Worm (Caenorhabditis elegans) whole organism, L3 larva: ENCODE measurements around the gene sym-3.

ENCODE experiments used
- R02D3.7 ChIP-seq: fragments of 150-350 bp; optimal IDR thresholded peaks from 2 replicates; lab custom pipeline; 2014; ENCODE audit warnings: missing biosample characterization, missing genetic modification characterization
- ZK546.5 ChIP-seq: sonication (generic microtip); optimal IDR thresholded peaks from 2 replicates; lab custom pipeline; 2017; ENCODE audit warnings: missing biosample characterization, missing genetic modification characterization
- aly-2 ChIP-seq: fragments of 150-350 bp; optimal IDR thresholded peaks from 2 replicates; lab custom pipeline; 2014; ENCODE audit warnings: missing biosample characterization, missing genetic modification characterization
- ama-1 ChIP-seq: fragments of 150-350 bp; optimal IDR thresholded peaks from 2 replicates; lab custom pipeline; 2018
- ceh-16 ChIP-seq: sonication (generic microtip); optimal IDR thresholded peaks from 2 replicates; lab custom pipeline; 2017; ENCODE audit warnings: missing biosample characterization, missing genetic modification characterization
- ceh-28 ChIP-seq: fragments of 150-350 bp; optimal IDR thresholded peaks from 2 replicates; lab custom pipeline; 2014; ENCODE audit warnings: missing biosample characterization, missing genetic modification reagents, missing genetic modification characterization
- ceh-82 ChIP-seq: fragments of 150-350 bp; optimal IDR thresholded peaks from 2 replicates; lab custom pipeline; 2014; ENCODE audit warnings: missing biosample characterization, missing genetic modification characterization
- ceh-9 ChIP-seq: sonication (generic microtip); optimal IDR thresholded peaks from 2 replicates; lab custom pipeline; 2018; ENCODE audit warnings: missing biosample characterization, missing genetic modification characterization
- daf-12 ChIP-seq: fragments of 150-350 bp; optimal IDR thresholded peaks from 2 replicates; lab custom pipeline; 2014; ENCODE audit warnings: missing biosample characterization, missing genetic modification reagents, missing genetic modification characterization
- egl-27 ChIP-seq: sonication (generic microtip); optimal IDR thresholded peaks from 4 replicates; lab custom pipeline; 2017; ENCODE audit warnings: missing biosample characterization, missing genetic modification reagents, missing genetic modification characterization
- egl-5 ChIP-seq: fragments of 150-350 bp; optimal IDR thresholded peaks from 2 replicates; lab custom pipeline; 2017; ENCODE audit warnings: missing biosample characterization, missing genetic modification reagents, missing genetic modification characterization, inconsistent platforms
- elt-1 ChIP-seq: fragments of 150-350 bp; optimal IDR thresholded peaks from 2 replicates; lab custom pipeline; 2014; ENCODE audit warnings: missing biosample characterization, missing genetic modification characterization
- elt-2 ChIP-seq: sonication (generic microtip); optimal IDR thresholded peaks from 2 replicates; lab custom pipeline; 2016; ENCODE audit warnings: missing genetic modification reagents, mild to moderate bottlenecking, missing genetic modification characterization, missing compliant biosample characterization
- elt-3 ChIP-seq, 3 experiments: fragments of 150-350 bp in 1 of 3; sonication (generic microtip) in 2 of 3; optimal IDR thresholded peaks; 2 replicates in 2 of 3; 4 replicates in 1 of 3; lab custom pipeline; 2014 to 2017; ENCODE audit warnings: missing biosample characterization in 3 of 3, missing genetic modification characterization in 3 of 3
- eor-1 ChIP-seq, 2 experiments: fragments of 150-350 bp; optimal IDR thresholded peaks; 2 replicates each; lab custom pipeline; 2014 to 2018; ENCODE audit warnings: missing biosample characterization in 2 of 2, missing genetic modification characterization in 2 of 2
- fkh-10 ChIP-seq: sonication (generic microtip); optimal IDR thresholded peaks from 2 replicates; lab custom pipeline; 2017; ENCODE audit warnings: missing biosample characterization, missing genetic modification reagents, missing genetic modification characterization
- fkh-2 ChIP-seq: fragments of 150-350 bp; optimal IDR thresholded peaks from 2 replicates; lab custom pipeline; 2014; ENCODE audit warnings: missing biosample characterization, missing genetic modification reagents, missing genetic modification characterization
- fos-1 ChIP-seq: fragments of 150-350 bp; optimal IDR thresholded peaks from 2 replicates; lab custom pipeline; 2014; ENCODE audit warnings: missing biosample characterization, missing genetic modification characterization
- hmg-11 ChIP-seq: sonication (generic microtip); optimal IDR thresholded peaks from 2 replicates; lab custom pipeline; 2016; ENCODE audit warnings: missing genetic modification characterization, missing compliant biosample characterization
- jun-1 ChIP-seq: fragments of 150-350 bp; optimal IDR thresholded peaks from 2 replicates; lab custom pipeline; 2014; ENCODE audit warnings: missing biosample characterization, missing genetic modification reagents, missing genetic modification characterization
- lin-15B ChIP-seq: fragments of 150-350 bp; optimal IDR thresholded peaks from 2 replicates; lab custom pipeline; 2014; ENCODE audit warnings: missing biosample characterization, missing genetic modification characterization
- lin-39 ChIP-seq: fragments of 150-350 bp; optimal IDR thresholded peaks from 2 replicates; lab custom pipeline; 2018; ENCODE audit warnings: missing biosample characterization, missing genetic modification reagents, missing genetic modification characterization
- lsy-12 ChIP-seq: sonication (generic microtip); optimal IDR thresholded peaks from 2 replicates; lab custom pipeline; 2016; ENCODE audit warnings: mild to moderate bottlenecking, missing genetic modification characterization, missing compliant biosample characterization
- mdl-1 ChIP-seq: fragments of 150-350 bp; optimal IDR thresholded peaks from 2 replicates; lab custom pipeline; 2014; ENCODE audit warnings: missing biosample characterization, missing genetic modification characterization
- mml-1 ChIP-seq: fragments of 150-350 bp; sonication (generic microtip); optimal IDR thresholded peaks from 3 replicates; lab custom pipeline; 2014; ENCODE audit warnings: missing biosample characterization, missing genetic modification characterization
- nfya-1 ChIP-seq: sonication (generic microtip); optimal IDR thresholded peaks from 2 replicates; lab custom pipeline; 2017; ENCODE audit warnings: missing genetic modification characterization, mild to moderate bottlenecking, missing compliant biosample characterization, antibody characterized with exemption, moderate library complexity; ENCODE audit not compliant: insufficient read depth
- nhr-11 ChIP-seq: fragments of 150-350 bp; optimal IDR thresholded peaks from 2 replicates; lab custom pipeline; 2014; ENCODE audit warnings: missing biosample characterization, missing genetic modification characterization
- nhr-12 ChIP-seq: fragments of 150-350 bp; optimal IDR thresholded peaks from 2 replicates; lab custom pipeline; 2014; ENCODE audit warnings: missing biosample characterization, missing genetic modification characterization
- nhr-23 ChIP-seq: fragments of 150-350 bp; optimal IDR thresholded peaks from 2 replicates; lab custom pipeline; 2014; ENCODE audit warnings: missing biosample characterization, missing genetic modification reagents, missing genetic modification characterization
- nhr-237 ChIP-seq: fragments of 150-350 bp; optimal IDR thresholded peaks from 2 replicates; lab custom pipeline; 2014; ENCODE audit warnings: missing biosample characterization, missing genetic modification characterization
- nhr-25 ChIP-seq: sonication (generic microtip); optimal IDR thresholded peaks from 2 replicates; lab custom pipeline; 2017; ENCODE audit warnings: missing biosample characterization, missing genetic modification characterization
- nhr-28 ChIP-seq: fragments of 150-350 bp; optimal IDR thresholded peaks from 2 replicates; lab custom pipeline; 2014; ENCODE audit warnings: missing biosample characterization, missing genetic modification characterization
- nhr-43 ChIP-seq: sonication (generic microtip); optimal IDR thresholded peaks from 2 replicates; lab custom pipeline; 2016; ENCODE audit warnings: mild to moderate bottlenecking, missing genetic modification characterization, missing compliant biosample characterization; ENCODE audit not compliant: poor library complexity, severe bottlenecking
- nhr-67 ChIP-seq: fragments of 150-350 bp; optimal IDR thresholded peaks from 2 replicates; lab custom pipeline; 2014; ENCODE audit warnings: missing biosample characterization, missing genetic modification characterization
- nhr-76 ChIP-seq: fragments of 150-350 bp; sonication (generic microtip); optimal IDR thresholded peaks from 5 replicates; lab custom pipeline; 2014; ENCODE audit warnings: missing biosample characterization, missing genetic modification characterization
- nhr-77 ChIP-seq: fragments of 150-350 bp; optimal IDR thresholded peaks from 2 replicates; lab custom pipeline; 2014; ENCODE audit warnings: missing biosample characterization, missing genetic modification characterization
- pha-4 ChIP-seq: fragments of 150-350 bp; optimal IDR thresholded peaks from 2 replicates; lab custom pipeline; 2014; ENCODE audit warnings: missing biosample characterization, missing genetic modification reagents, missing genetic modification characterization
- pqm-1 ChIP-seq: fragments of 150-350 bp; optimal IDR thresholded peaks from 2 replicates; lab custom pipeline; 2017; ENCODE audit warnings: missing biosample characterization, missing genetic modification characterization, inconsistent platforms
- sea-2 ChIP-seq: fragments of 150-350 bp; sonication (generic microtip); optimal IDR thresholded peaks from 4 replicates; lab custom pipeline; 2014; ENCODE audit warnings: missing biosample characterization, missing genetic modification reagents, missing genetic modification characterization
- skn-1 ChIP-seq: fragments of 150-350 bp; optimal IDR thresholded peaks from 2 replicates; lab custom pipeline; 2014; ENCODE audit warnings: missing biosample characterization, missing genetic modification characterization
- snpc-4 ChIP-seq: fragments of 150-350 bp; optimal IDR thresholded peaks from 2 replicates; lab custom pipeline; 2014; ENCODE audit warnings: missing biosample characterization, missing genetic modification characterization
- tbx-2 ChIP-seq: sonication (generic microtip); optimal IDR thresholded peaks from 2 replicates; lab custom pipeline; 2016; ENCODE audit warnings: mild to moderate bottlenecking, missing genetic modification characterization, missing compliant biosample characterization
- unc-39 ChIP-seq: sonication (generic microtip); optimal IDR thresholded peaks from 4 replicates; lab custom pipeline; 2017; ENCODE audit warnings: missing biosample characterization, missing genetic modification characterization
- unc-62 ChIP-seq: fragments of 150-350 bp; sonication (generic microtip); optimal IDR thresholded peaks from 4 replicates; lab custom pipeline; 2014; ENCODE audit warnings: missing biosample characterization, missing genetic modification reagents, missing genetic modification characterization
- zag-1 ChIP-seq: fragments of 150-350 bp; optimal IDR thresholded peaks from 2 replicates; lab custom pipeline; 2014; ENCODE audit warnings: missing biosample characterization, missing genetic modification characterization
- ztf-11 ChIP-seq: fragments of 150-350 bp; optimal IDR thresholded peaks from 2 replicates; lab custom pipeline; 2014; ENCODE audit warnings: missing biosample characterization, missing genetic modification characterization
- ztf-4 ChIP-seq: fragments of 150-350 bp; optimal IDR thresholded peaks from 2 replicates; lab custom pipeline; 2014; ENCODE audit warnings: missing biosample characterization, missing genetic modification characterization

sym-3 gene

ce11 chrX:5811997-5812562 lies 38.5 kb downstream of the sym-3 start:
- no peak for TF ChIP-seq skn-1 (tag; lab: Kevin White, UChicago)
- peak; percentile 75 for TF ChIP-seq pha-4 (tag; lab: Kevin White, UChicago)
- no peak for TF ChIP-seq nhr-76 (tag; lab: Kevin White, UChicago)
- peak; percentile 19 for TF ChIP-seq elt-2 (tag; lab: Kevin White, UChicago)
- no peak for TF ChIP-seq ztf-11 (tag; lab: Kevin White, UChicago)
- no peak for TF ChIP-seq nhr-25 (tag; lab: Kevin White, UChicago)
- TF ChIP-seq nhr-77 (tag; lab: Kevin White, UChicago) = no peak
- TF ChIP-seq ztf-4 = no peak
- TF ChIP-seq pqm-1 (tag; lab: Kevin White, UChicago) = peak; percentile 24
- TF ChIP-seq R02D3.7 = peak; percentile 3
- TF ChIP-seq lin-39 (tag; lab: Kevin White, UChicago) = peak; percentile 80
- TF ChIP-seq nhr-28 (tag; lab: Kevin White, UChicago) = no peak
- TF ChIP-seq unc-39 (tag; lab: Kevin White, UChicago) = no peak
- no peak for TF ChIP-seq daf-12
- TF ChIP-seq unc-62 (GFP tag; lab: Kevin White, UChicago) = peak; percentile 69
- TF ChIP-seq ceh-82 (tag; lab: Kevin White, UChicago) = no peak
- peak; percentile 94 for TF ChIP-seq egl-5 (tag; lab: Kevin White, UChicago)
- TF ChIP-seq eor-1 (tag; optimal IDR thresholded peaks at IDR 0.05; lab: Kevin White, UChicago) = no peak
- peak; percentile 79 for TF ChIP-seq tbx-2
- peak; percentile 70 for TF ChIP-seq fos-1 (tag; lab: Kevin White, UChicago)
- TF ChIP-seq snpc-4 = no peak
- no peak for TF ChIP-seq nhr-67 (tag; lab: Kevin White, UChicago)
- peak; percentile 83 for TF ChIP-seq hmg-11
- no peak for TF ChIP-seq egl-27 (tag; lab: Kevin White, UChicago)
- peak; percentile 72 for TF ChIP-seq fkh-2 (tag; lab: Kevin White, UChicago)
- peak; percentile 48 for TF ChIP-seq nhr-23 (tag; lab: Kevin White, UChicago)
- TF ChIP-seq ceh-9 (tag; lab: Kevin White, UChicago) = no peak
- peak; percentile 87 for TF ChIP-seq nfya-1 (tag; lab: Kevin White, UChicago)
- TF ChIP-seq mml-1 (tag; lab: Kevin White, UChicago) = no peak
- TF ChIP-seq mdl-1 (tag; lab: Kevin White, UChicago) = peak; percentile 45
- TF ChIP-seq elt-1 = no peak
- peak; percentile 54 for TF ChIP-seq fkh-10 (GFP tag; lab: Kevin White, UChicago)
- no peak for TF ChIP-seq ZK546.5 (tag; lab: Kevin White, UChicago)
- no peak for TF ChIP-seq nhr-12 (tag; lab: Kevin White, UChicago)
- TF ChIP-seq sea-2 = peak; percentile 99
- no peak for TF ChIP-seq nhr-237 (tag; lab: Kevin White, UChicago)
- TF ChIP-seq nhr-43 (tag; lab: Kevin White, UChicago) = peak; percentile 89
- peak; percentile 73 for TF ChIP-seq ceh-28 (tag; lab: Kevin White, UChicago)
- TF ChIP-seq aly-2 (tag; lab: Kevin White, UChicago) = no peak
- peak; percentile 54 for TF ChIP-seq nhr-11
- peak; percentile 5 for TF ChIP-seq jun-1
- no peak for TF ChIP-seq elt-3 (tag; optimal IDR thresholded peaks at IDR 0.05; lab: Kevin White, UChicago)
- TF ChIP-seq lsy-12 (tag; lab: Kevin White, UChicago) = no peak
- no peak for TF ChIP-seq lin-15B (tag; lab: Kevin White, UChicago)
- no peak for TF ChIP-seq ama-1 (lab: Kevin White, UChicago)
- TF ChIP-seq ceh-16 (tag; lab: Kevin White, UChicago) = no peak
- TF ChIP-seq zag-1 (tag; lab: Kevin White, UChicago) = no peak
